Fruit fly (Drosophila melanogaster): ENCODE measurements around the gene CG17754.

CG17754 gene

DNA sequence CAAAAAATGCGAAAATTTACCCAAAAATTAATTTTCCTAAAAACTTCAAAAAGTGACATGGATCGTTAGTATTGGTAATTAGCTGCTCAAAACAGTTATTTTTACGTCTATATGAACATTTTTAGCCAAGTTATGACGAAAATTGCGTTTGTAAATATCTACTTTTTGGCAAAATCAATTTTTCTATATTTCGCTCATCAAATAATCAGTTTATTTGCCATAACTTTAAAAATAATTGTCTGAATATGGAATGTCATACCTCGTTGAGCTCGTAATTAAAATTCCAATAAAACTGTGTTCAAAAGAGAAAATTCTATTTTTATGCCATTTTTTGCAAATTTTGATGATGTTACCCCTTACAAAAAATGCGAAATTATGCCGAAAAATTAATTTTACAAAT lies 46.3 kb downstream of the CG17754 start:
- no peak for TF ChIP-seq CG13204 (GFP tag; optimal IDR thresholded peaks at IDR 0.05)
- TF ChIP-seq CG8301 (tag; optimal IDR thresholded peaks at IDR 0.05) = no peak
- no peak for TF ChIP-seq rn (GFP tag; IDR thresholded peaks at IDR 0.05)
- TF ChIP-seq Pif1B (GFP tag; optimal IDR thresholded peaks at IDR 0.05) = no peak
- TF ChIP-seq fd96Ca (GFP tag; IDR thresholded peaks at IDR 0.05) = no peak
- TF ChIP-seq CG9948 (tag; optimal IDR thresholded peaks at IDR 0.05) = no peak
- no peak for TF ChIP-seq CG17806 (tag; optimal IDR thresholded peaks at IDR 0.05)
- TF ChIP-seq CG14655 (GFP tag; optimal IDR thresholded peaks at IDR 0.05) = no peak
- TF ChIP-seq CG15710 (tag; optimal IDR thresholded peaks at IDR 0.05) = no peak
- TF ChIP-seq Pif1A (GFP tag; optimal IDR thresholded peaks at IDR 0.05) = no peak
- no peak for TF ChIP-seq CG8159 (tag; optimal IDR thresholded peaks at IDR 0.05)
- TF ChIP-seq CG34367 (tag; optimal IDR thresholded peaks at IDR 0.05) = no peak
- no peak for TF ChIP-seq CG4496 (GFP tag; IDR thresholded peaks at IDR 0.05)

DNA sequence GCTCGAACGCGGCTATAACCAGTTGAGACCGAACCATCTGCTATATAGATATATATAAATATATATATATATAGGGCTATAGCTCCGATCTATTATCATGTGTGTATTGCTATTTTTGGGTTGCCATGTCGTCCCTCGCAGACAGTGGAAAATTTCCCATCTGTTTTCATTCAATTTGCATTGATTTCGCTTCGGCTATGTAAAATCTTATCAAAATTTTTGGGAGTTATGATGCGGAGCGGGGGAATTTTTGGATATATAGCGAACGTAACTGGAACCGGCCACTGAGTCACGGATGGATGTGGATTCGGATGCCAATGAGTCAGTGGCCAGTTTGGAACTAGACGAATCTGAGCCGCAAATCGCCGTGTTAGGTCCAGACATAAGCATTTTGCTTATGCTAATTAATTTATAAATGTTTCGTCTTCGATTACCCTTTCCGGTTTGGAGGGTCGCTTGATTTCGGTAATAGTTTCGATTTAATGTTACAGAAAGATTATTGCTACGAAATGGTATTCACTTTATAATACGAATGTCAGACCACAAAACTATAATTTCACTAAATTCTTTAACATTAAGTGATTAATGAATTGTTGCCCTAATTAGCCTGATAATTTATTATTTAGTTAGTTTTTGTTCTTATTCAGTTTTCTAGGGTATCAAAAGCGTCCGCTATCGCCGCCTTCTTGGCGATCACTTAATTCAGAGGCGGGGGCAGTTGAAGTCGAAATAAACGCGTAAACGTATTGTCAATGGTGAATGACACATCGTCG lies 47.6 kb downstream of the CG17754 start:
- TF ChIP-seq CG14655 (GFP tag; optimal IDR thresholded peaks at IDR 0.05) (no peak), D1 (tag; optimal IDR thresholded peaks at IDR 0.05) (no peak), Ets98B (GFP tag; IDR thresholded peaks at IDR 0.05) (no peak)
